Fruit fly (Drosophila melanogaster): Measurements from ENCODE around the gene Dhfr.

The Dhfr gene

DNA sequence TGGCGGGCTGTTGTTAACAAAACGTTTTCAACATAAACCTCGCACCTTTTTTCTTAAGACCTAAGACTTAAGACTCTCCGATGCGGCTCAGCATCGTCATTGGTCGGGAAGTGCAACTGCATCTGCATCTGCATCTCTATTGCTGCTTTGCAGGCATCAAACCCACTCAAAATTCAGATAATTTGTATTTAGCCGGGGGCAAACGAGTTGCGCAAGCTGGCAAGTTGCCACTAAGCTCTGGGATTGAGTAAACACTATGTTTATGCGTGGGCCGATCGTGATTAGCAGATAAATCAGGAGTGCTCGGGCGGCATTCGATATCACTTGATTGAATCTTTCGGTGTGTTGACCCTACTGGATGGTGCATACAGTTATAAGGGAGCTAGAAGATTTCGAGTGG is 44.6 kb downstream of the Dhfr start:
- TF ChIP-seq CG12219 (GFP tag; optimal IDR thresholded peaks at IDR 0.05) (no peak), Hsf (GFP tag; optimal IDR thresholded peaks at IDR 0.05) (no peak), grn (GFP tag; optimal IDR thresholded peaks at IDR 0.05) (peak; percentile 62), BEAF-32 (GFP tag; optimal IDR thresholded peaks at IDR 0.05) (no peak), Med (GFP tag) (peak; percentile 47), CG11504 (tag; optimal IDR thresholded peaks at IDR 0.05) (no peak), nerfin-1 (tag; optimal IDR thresholded peaks at IDR 0.05) (no peak), MTF-1 (GFP tag; optimal IDR thresholded peaks at IDR 0.05; ENCODE audit: borderline replicate concordance) (no peak), CG3847 (GFP tag; IDR thresholded peaks at IDR 0.05) (no peak), usp (GFP tag; optimal IDR thresholded peaks at IDR 0.05) (no peak), tap (tag; optimal IDR thresholded peaks at IDR 0.05) (no peak), pros (GFP tag; optimal IDR thresholded peaks at IDR 0.05) (peak; percentile 89), CG12236 (GFP tag; optimal IDR thresholded peaks at IDR 0.05) (no peak), zen (tag; optimal IDR thresholded peaks at IDR 0.05) (peak; percentile 1), H15 (GFP tag; IDR thresholded peaks at IDR 0.05) (no peak), CG4360 (GFP tag; IDR thresholded peaks at IDR 0.05) (no peak), ato (GFP tag; IDR thresholded peaks at IDR 0.05; ENCODE audit: partially characterized antibody) (no peak), CG15073 (GFP tag; optimal IDR thresholded peaks at IDR 0.05) (no peak), pita (GFP tag; optimal IDR thresholded peaks at IDR 0.05) (no peak), Fer2 (tag; optimal IDR thresholded peaks at IDR 0.05) (no peak), rib (GFP tag; IDR thresholded peaks at IDR 0.05) (no peak), ase (GFP tag; IDR thresholded peaks at IDR 0.05) (no peak), caup (GFP tag; optimal IDR thresholded peaks at IDR 0.05; ENCODE audit: severe bottlenecking) (no peak), vvl (GFP tag; IDR thresholded peaks at IDR 0.05) (peak; percentile 23; the same call in 1 of the 2 replicates), MESR4 (GFP tag; optimal IDR thresholded peaks at IDR 0.05) (no peak), CG2889 (GFP tag; IDR thresholded peaks at IDR 0.05) (no peak), CG5245 (GFP tag; optimal IDR thresholded peaks at IDR 0.05) (no peak), E2f2 (GFP tag; IDR thresholded peaks at IDR 0.05) (no peak), Adf1 (GFP tag; IDR thresholded peaks at IDR 0.05) (no peak), Xbp1 (GFP tag; optimal IDR thresholded peaks at IDR 0.05) (no peak), oc (tag; optimal IDR thresholded peaks at IDR 0.05) (peak; percentile 79), Pdp1 (GFP tag; optimal IDR thresholded peaks at IDR 0.05) (peak in 1 of 2 experiments; percentile 57), CG17912 (GFP tag; optimal IDR thresholded peaks at IDR 0.05) (no peak), Nf-YB (GFP tag; optimal IDR thresholded peaks at IDR 0.05) (peak; percentile 12), CG3838 (GFP tag; optimal IDR thresholded peaks at IDR 0.05) (no peak), Hr3 (GFP tag; optimal IDR thresholded peaks at IDR 0.05) (no peak), Dek (tag; optimal IDR thresholded peaks at IDR 0.05) (no peak), CG13287 (GFP tag; IDR thresholded peaks at IDR 0.05; ENCODE audit: partially characterized antibody) (no peak), zfh2 (GFP tag; optimal IDR thresholded peaks at IDR 0.05) (no peak), row (GFP tag; IDR thresholded peaks at IDR 0.05) (no peak), sr (GFP tag; IDR thresholded peaks at IDR 0.05) (peak; percentile 53; the same call in 2 of the 3 replicates), phol (tag; optimal IDR thresholded peaks at IDR 0.05) (no peak), fu2 (GFP tag; optimal IDR thresholded peaks at IDR 0.05) (no peak), CG18262 (tag; optimal IDR thresholded peaks at IDR 0.05) (no peak), CG7745 (tag; optimal IDR thresholded peaks at IDR 0.05) (no peak), CG15696 (tag; optimal IDR thresholded peaks at IDR 0.05) (no peak), CG8359 (GFP tag; optimal IDR thresholded peaks at IDR 0.05; ENCODE audit: borderline replicate concordance) (no peak), CG6272 (GFP tag; IDR thresholded peaks at IDR 0.05) (no peak), CG4854 (GFP tag; optimal IDR thresholded peaks at IDR 0.05) (no peak), tna (GFP tag; IDR thresholded peaks at IDR 0.05; ENCODE audit: partially characterized antibody) (no peak), CG11723 (GFP tag; optimal IDR thresholded peaks at IDR 0.05) (no peak)
